Worm (Caenorhabditis elegans): ENCODE measurements around the gene R08A2.1.

- TF ChIP-seq unc-39 (tag; optimal IDR thresholded peaks at IDR 0.05) (no peak), lin-13 (tag; optimal IDR thresholded peaks at IDR 0.05) (no peak), nhr-237 (tag; optimal IDR thresholded peaks at IDR 0.05) (no peak), unc-120 (tag; optimal IDR thresholded peaks at IDR 0.05; ENCODE audit: poor library complexity, severe bottlenecking) (no peak), snpc-4 (tag; optimal IDR thresholded peaks at IDR 0.05) (no peak)
These were observed 31.1 kb downstream of the R08A2.1 start, which contains the start of gene C47E8.11 for ce11 chrV:14688097-14688912.

All from whole organism, mixed stage, embryonic.